Worm (Caenorhabditis elegans): ENCODE measurements around the gene R12B2.8.

DNA sequence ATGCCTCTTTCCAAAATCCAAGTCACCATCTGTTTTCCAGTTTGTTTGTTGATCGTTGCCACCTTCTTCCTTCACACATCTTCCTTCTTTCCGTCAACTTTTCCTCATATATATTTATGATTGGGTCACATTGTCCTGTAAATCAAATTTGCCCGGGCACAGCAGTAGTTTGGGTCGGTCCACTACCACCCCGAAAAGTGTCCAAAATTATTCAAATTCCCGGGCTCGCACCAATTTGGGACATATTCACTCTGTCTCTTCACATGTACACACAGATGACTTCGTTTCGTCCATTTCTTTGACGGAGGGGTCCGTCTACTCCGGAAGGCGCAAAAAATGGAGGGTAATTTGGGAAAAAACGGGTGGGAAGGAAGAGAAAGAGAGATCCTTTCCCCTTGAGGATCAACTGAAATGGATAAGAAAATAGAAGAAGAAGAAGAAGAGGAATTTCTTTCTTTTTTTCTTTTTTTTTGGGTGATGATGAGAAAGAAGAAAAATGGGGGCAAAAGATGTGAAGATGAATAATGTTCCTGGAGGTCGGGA is 3.2 kb downstream of the R12B2.8 start:
- TF ChIP-seq ceh-100 (GFP tag; IDR thresholded peaks at IDR 0.05) (no peak), unc-62 (GFP tag; optimal IDR thresholded peaks at IDR 0.05) (no peak), zim-3 (tag; optimal IDR thresholded peaks at IDR 0.05) (no peak), pbrm-1 (GFP tag; IDR thresholded peaks at IDR 0.05) (no peak), ceh-79 (tag; optimal IDR thresholded peaks at IDR 0.05) (no peak), lsl-1 (GFP tag; optimal IDR thresholded peaks at IDR 0.05) (no peak), hmg-20 (GFP tag; IDR thresholded peaks at IDR 0.05) (no peak), pha-4 (tag; optimal IDR thresholded peaks at IDR 0.05) (no peak), snpc-4 (GFP tag; optimal IDR thresholded peaks at IDR 0.05) (no peak), snpc-4 (tag; optimal IDR thresholded peaks at IDR 0.05) (no peak), hsf-1 (GFP tag; IDR thresholded peaks at IDR 0.05) (no peak), ama-1 (optimal IDR thresholded peaks at IDR 0.05) (no peak), ama-1 (GFP tag; optimal IDR thresholded peaks at IDR 0.05) (no peak), F10E7.11 (tag; optimal IDR thresholded peaks at IDR 0.05) (no peak), akir-1 (GFP tag; optimal IDR thresholded peaks at IDR 0.05) (no peak)

All from whole organism, young adult.